Worm (Caenorhabditis elegans) whole organism, L4 larva: ENCODE measurements around the gene ncx-9.

Source experiments
- dmd-9 ChIP-seq: fragments of 200-800 bp; sonication (Bioruptor generic); IDR thresholded peaks from 2 replicates; pipeline ENCODE4 v1.3.6; 2022; ENCODE audit warnings: missing genetic modification reagents, missing genetic modification characterization, missing compliant biosample characterization
- dve-1 ChIP-seq: sonication (generic microtip); optimal IDR thresholded peaks from 2 replicates; lab custom pipeline; 2017; ENCODE audit warnings: antibody characterized with exemption, mild to moderate bottlenecking, missing genetic modification characterization, missing compliant biosample characterization; ENCODE audit not compliant: insufficient read depth
- nhr-6 ChIP-seq: fragments of 150-350 bp; optimal IDR thresholded peaks from 2 replicates; lab custom pipeline; 2014; ENCODE audit warnings: missing biosample characterization, missing genetic modification characterization
- spr-3 ChIP-seq: fragments of 200-800 bp; sonication (Bioruptor generic); optimal IDR thresholded peaks from 2 replicates; lab custom pipeline; 2018; ENCODE audit warnings: mild to moderate bottlenecking, missing genetic modification characterization, missing compliant biosample characterization

- TF ChIP-seq spr-3 (GFP tag; lab: Kevin White, UChicago) (no peak), dve-1 (tag; lab: Kevin White, UChicago) (no peak), dmd-9 (GFP tag; lab: Robert Waterston, UW) (no peak), nhr-6 (no peak)
These were observed 32.1 kb downstream of the ncx-9 start, which contains the start of gene tam-1 for ce11 chrV:4962968-4963367.
